Fruit fly (Drosophila melanogaster): ENCODE results near the gene CG2162.
A peak's percentile ranks its signal among the peaks of the same experiment; 100 is the strongest.

The CG2162 gene

DNA sequence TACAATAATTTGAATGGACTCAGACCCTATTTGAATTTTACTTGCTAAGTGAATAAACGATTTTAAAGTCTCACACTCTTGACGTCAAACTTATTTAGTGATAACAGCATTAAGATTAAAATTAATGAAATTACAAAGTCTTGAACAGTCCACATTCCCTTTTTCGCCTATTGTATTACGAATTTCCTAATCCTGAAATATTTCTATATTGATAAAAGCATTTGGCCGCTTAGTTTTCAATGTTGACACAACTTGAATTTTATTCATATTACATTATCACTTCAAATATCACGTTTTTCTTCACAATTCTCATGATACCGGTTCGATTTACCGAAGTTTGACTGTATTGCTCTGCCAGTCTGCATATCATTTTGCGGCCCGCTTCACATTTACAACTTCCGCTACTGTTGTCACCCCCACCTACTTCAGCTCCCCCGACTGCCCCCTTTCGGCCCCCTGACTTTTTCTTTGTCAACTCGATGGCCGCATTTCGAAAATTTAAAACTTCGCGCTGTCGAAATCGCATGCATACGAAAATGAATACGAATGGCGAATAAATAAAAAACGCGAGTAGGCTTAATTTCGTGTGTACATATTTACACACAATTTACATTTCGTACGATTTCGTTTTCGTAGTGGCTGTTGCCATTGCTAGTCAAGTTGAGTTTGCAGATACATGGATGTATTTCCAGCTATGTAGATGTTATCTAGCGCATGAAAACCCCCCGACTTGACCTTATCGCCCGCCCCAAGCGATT is 43.6 kb downstream of the CG2162 start:
- no peak for TF ChIP-seq pan (optimal IDR thresholded peaks at IDR 0.05)
- no peak for TF ChIP-seq psq (optimal IDR thresholded peaks at IDR 0.05)
- TF ChIP-seq Dll (optimal IDR thresholded peaks at IDR 0.05), result no peak
- TF ChIP-seq CG8478 (optimal IDR thresholded peaks at IDR 0.05), result no peak

DNA sequence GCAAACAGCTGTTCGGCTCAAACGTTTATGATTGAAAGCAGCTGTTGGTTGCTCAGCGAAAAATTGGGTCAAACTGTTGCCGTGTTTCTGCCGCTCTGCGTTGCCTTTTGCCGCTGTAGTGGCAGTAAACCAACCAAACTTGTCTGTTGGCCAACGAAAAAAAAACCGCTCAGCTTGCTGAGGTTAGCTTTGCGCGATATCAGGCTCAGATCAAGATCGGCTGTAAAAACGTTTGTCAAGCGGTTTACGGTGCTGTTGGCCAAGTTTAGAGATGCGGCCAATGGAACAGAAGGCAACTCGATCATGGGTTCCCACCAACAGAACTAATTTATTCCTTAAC is 44.1 kb downstream of the CG2162 start:
- TF ChIP-seq pan (optimal IDR thresholded peaks at IDR 0.05) (no peak), EcR (GFP tag; optimal IDR thresholded peaks at IDR 0.05) (no peak), CG8478 (optimal IDR thresholded peaks at IDR 0.05) (no peak), psq (optimal IDR thresholded peaks at IDR 0.05) (no peak), Dll (optimal IDR thresholded peaks at IDR 0.05) (no peak), usp (GFP tag; optimal IDR thresholded peaks at IDR 0.05) (no peak)

DNA sequence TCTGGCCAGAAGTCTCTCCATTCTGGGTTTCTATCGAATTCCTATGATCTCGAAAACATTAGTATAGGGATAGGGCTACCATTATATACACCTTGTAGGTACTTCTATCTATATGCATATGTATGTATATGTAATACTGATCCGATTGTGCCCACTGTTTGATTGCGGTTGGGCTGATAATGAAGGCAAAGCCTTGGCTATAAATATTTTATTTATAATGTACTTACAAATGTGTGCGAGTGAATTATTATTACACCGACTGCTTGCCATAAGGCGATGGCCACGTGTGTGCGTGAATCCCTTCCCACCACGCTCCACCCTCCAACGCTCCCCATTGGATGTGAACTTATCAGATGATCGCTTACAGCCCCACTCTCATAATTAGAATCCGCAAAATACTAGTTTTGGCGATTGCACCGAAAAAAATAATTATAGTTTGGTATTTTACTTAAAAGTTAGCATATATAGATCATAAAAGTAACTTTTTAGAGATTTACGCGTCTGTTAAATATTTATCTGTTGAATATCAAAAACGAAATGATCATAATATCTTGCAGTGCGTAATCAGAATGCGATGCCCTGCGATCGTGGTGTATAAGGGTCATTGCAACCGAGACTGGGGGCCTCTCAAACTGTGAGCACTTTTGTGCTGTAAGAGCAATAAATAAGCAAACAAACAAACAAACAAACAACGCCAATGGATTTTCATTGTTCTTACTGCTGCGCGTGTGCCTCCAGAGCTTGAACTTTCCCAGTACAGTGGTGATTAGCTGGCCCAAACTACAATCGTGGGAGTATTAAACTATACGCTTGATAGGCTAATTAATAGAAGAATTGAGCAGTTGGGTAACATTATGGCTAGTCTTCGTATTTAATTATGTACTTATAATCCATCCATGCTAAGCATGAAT is 45.3 kb downstream of the CG2162 start:
- TF ChIP-seq Dll (optimal IDR thresholded peaks at IDR 0.05), result no peak
- TF ChIP-seq usp (GFP tag; optimal IDR thresholded peaks at IDR 0.05), result no peak
- no peak for TF ChIP-seq psq (optimal IDR thresholded peaks at IDR 0.05)
- peak in 1 of 2 experiments; percentile 63 for TF ChIP-seq EcR (GFP tag; optimal IDR thresholded peaks at IDR 0.05)

DNA sequence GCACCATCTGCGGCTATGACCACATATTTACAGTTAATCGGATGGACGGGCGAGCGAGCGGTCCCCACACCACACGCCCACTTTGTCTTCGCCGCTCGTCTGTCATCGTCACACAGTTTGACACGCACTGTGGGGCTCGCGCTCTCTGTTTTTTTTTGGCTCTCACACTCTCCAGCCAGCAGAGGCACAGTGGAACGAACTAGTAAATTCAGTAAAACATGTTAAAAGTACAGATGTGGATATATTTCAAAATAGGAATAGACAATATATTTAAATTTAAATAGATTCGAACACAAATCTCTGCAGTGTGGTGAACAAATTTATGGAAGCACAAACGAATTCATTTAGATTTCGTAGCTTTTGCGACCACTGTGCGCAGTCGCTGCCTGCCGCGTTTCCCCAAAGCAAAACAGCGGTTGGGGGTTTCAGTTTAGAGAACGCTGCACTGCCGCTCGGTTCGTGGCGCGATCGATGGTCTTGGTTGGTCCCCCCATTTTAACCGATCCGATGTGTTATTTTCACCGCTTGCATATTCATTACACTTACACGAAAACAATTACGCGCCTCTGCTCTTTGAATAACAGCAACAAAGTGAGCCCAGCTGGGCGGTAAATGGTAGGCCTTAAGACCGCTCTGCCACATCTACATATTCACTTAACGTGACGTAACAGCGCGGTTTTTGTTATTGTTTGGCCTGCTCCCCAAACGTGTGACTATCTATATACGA is 46.3 kb downstream of the CG2162 start:
- TF ChIP-seq pan (optimal IDR thresholded peaks at IDR 0.05) (no peak), Dll (optimal IDR thresholded peaks at IDR 0.05) (no peak), usp (GFP tag; optimal IDR thresholded peaks at IDR 0.05) (no peak), EcR (GFP tag; optimal IDR thresholded peaks at IDR 0.05) (no peak), CG8478 (optimal IDR thresholded peaks at IDR 0.05) (no peak), psq (optimal IDR thresholded peaks at IDR 0.05) (no peak)

DNA sequence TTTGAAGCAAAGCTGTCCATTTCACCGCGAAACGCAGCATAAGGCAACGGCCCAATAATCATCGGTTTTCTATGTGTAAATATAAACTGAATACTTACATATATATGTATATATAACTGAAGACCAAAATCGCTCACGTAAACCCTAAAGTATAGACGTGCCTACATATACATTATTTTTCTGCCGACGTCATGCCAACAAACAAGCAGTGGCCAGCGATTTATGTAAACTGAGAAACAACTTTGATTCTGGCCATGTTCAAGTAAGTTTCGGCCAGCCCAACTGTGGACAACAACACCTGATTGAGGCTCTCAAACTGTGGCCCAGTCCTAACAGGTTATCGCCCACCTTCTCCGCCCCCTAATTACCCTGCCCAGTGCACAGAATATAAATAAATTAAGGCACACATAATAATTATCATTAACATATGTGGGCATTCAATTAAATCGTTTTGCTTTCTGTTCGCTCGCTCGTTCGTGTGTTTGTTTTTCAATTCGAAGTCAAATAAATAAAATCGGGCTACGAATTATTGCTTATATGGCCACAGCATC is 47.0 kb downstream of the CG2162 start:
- TF ChIP-seq psq (optimal IDR thresholded peaks at IDR 0.05) (no peak), Dll (optimal IDR thresholded peaks at IDR 0.05) (no peak), usp (GFP tag; optimal IDR thresholded peaks at IDR 0.05) (no peak), EcR (GFP tag; optimal IDR thresholded peaks at IDR 0.05) (no peak), CG8478 (optimal IDR thresholded peaks at IDR 0.05) (no peak), pan (optimal IDR thresholded peaks at IDR 0.05) (no peak)

DNA sequence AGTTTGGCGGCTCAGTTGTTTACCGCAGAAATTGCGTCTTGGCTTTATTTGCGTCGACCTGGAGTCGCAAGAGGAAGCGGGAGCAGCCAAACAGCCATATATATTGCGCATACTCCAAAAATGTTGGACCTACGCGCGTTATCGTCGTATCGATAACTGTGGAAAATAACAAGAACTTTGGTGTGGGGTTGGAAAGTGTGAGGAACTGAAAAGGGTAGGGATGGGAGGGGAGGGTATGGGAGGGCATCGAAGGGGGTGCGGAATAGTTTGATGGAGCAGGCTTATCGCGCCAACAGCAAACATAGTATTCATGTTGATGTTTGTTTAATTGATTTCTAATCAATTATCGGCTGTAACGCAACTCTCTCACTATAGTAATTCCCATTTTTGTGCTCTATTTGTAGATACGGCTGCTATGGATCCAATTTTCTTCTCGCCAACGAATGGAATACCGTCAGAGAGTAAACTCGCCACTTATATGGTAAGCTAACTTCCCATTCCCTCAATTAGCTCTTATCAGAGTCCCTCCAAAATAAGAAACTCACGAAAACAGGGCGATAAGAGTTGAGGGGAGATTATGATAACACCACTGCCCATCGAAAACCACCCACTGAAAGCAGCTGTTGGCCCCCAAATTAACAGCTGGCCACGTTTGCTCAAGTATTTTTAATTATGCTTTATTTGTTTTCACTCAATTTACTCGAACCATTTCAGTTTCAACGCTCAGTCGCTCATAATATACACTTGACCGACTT is 48.5 kb downstream of the CG2162 start:
- no peak for TF ChIP-seq Dll (optimal IDR thresholded peaks at IDR 0.05)
- no peak for TF ChIP-seq EcR (GFP tag; optimal IDR thresholded peaks at IDR 0.05)
- TF ChIP-seq CG8478 (optimal IDR thresholded peaks at IDR 0.05), result no peak
- TF ChIP-seq pan (optimal IDR thresholded peaks at IDR 0.05), result no peak
- no peak for TF ChIP-seq psq (optimal IDR thresholded peaks at IDR 0.05)
- TF ChIP-seq usp (GFP tag; optimal IDR thresholded peaks at IDR 0.05), result no peak

DNA sequence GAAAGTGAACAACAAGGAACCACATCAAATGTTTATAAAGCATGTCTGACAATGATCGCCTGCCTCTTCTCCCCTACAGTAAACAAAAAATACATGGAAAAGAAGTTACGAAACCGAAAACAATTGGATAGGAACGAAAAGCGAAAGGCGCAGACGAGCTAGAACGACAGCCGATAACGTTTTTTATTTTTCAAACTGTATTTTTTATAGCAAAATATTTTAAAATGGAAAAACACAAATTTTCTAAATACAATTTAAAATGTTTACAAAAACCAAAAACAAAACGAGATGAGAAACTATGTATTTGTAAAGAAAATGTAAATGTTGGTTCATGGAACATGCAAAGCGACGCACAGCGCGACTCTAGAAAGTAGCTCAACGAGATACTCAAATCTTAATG is 54.0 kb downstream of the CG2162 start:
- TF ChIP-seq Dll (optimal IDR thresholded peaks at IDR 0.05) (no peak), usp (GFP tag; optimal IDR thresholded peaks at IDR 0.05) (no peak), psq (optimal IDR thresholded peaks at IDR 0.05) (no peak), CG8478 (optimal IDR thresholded peaks at IDR 0.05) (no peak), pan (optimal IDR thresholded peaks at IDR 0.05) (no peak), EcR (GFP tag; optimal IDR thresholded peaks at IDR 0.05) (no peak)
